Fruit fly (Drosophila melanogaster) whole organism, adult: Measurements from ENCODE around the gene Tpt.

Source experiments
- CG11617 ChIP-seq: fragments of 200-800 bp; sonication (Bioruptor generic); optimal IDR thresholded peaks from 2 replicates; lab custom pipeline; 2017; ENCODE audit warnings: mild to moderate bottlenecking, missing biosample characterization, missing genetic modification reagents, missing genetic modification characterization
- CG1620 ChIP-seq: fragments of 200-800 bp; sonication (Bioruptor generic); optimal IDR thresholded peaks from 2 replicates; lab custom pipeline; 2016; ENCODE audit warnings: missing biosample characterization, missing genetic modification characterization
- Mnt ChIP-seq: fragments of 200-800 bp; sonication (Bioruptor generic); optimal IDR thresholded peaks from 2 replicates; lab custom pipeline; 2016; ENCODE audit warnings: missing biosample characterization, mild to moderate bottlenecking, missing genetic modification characterization
- cic ChIP-seq: fragments of 200-800 bp; sonication (Bioruptor generic); optimal IDR thresholded peaks from 2 replicates; lab custom pipeline; 2017; ENCODE audit warnings: missing biosample characterization, mild to moderate bottlenecking, missing genetic modification characterization, moderate library complexity

DNA sequence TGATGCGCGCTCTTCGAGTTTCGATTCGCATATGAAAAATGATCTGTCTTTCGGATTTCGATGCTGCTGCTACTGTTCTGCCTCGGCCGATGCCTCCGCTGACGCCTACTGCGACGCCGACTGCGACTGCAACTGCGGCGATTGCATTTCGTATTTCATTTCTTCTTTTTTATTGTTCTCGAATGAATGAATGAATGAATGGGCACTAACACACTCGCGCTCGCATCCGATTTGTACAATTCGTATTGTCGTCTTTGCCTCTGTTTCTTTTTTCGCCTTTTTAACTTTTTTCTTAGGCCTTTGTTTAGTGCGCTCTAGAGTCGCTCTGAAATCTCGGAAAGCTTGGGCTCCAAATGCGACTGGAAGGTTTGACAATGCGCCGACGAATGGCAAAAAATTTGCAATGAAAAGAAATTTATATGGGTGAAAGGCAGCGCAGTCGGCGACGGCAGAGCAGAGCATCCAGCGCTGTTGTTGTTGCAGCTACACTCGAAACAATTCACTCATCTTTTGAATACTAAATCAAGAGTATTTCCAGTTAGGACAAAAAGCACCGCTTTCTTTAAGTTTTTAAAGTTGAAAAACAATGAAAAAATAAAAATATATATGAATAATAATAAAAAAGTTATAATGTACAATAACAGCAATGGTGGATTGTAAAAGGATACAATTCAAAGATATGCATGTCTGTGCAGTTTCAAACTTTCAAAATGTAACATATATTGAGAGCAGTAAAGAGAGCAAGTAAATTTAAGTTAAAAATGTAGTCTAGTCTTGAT lies 16.9 kb upstream of the Tpt start, which contains the start of gene CG32354:
- TF ChIP-seq CG11617 (GFP tag; lab: Kevin White, UChicago) (no peak), Mnt (GFP tag; lab: Kevin White, UChicago) (no peak), CG1620 (no peak), cic (GFP tag; lab: Kevin White, UChicago) (peak; percentile 24)
